Fruit fly (Drosophila melanogaster) whole organism, prepupa: Measurements from ENCODE around the gene CG12448.

Experiments used
- CG11762 ChIP-seq: fragments of 200-800 bp; sonication (Bioruptor generic); optimal IDR thresholded peaks from 3 replicates; lab custom pipeline; 2016; ENCODE audit warnings: missing biosample characterization, missing genetic modification characterization; ENCODE audit not compliant: insufficient read depth
- CG16779 ChIP-seq: fragments of 200-800 bp; sonication (Bioruptor generic); optimal IDR thresholded peaks from 3 replicates; lab custom pipeline; 2017; ENCODE audit warnings: missing biosample characterization, mild to moderate bottlenecking, missing genetic modification characterization
- CG3032 ChIP-seq: fragments of 200-800 bp; optimal IDR thresholded peaks from 2 replicates; lab custom pipeline; 2019; ENCODE audit warnings: missing biosample characterization, mild to moderate bottlenecking, missing genetic modification characterization, moderate library complexity
- CG6792 ChIP-seq: fragments of 200-800 bp; sonication (Bioruptor generic); optimal IDR thresholded peaks from 3 replicates; lab custom pipeline; 2016; ENCODE audit warnings: missing biosample characterization, missing genetic modification characterization
- CG7368 ChIP-seq: fragments of 200-800 bp; sonication (Bioruptor generic); optimal IDR thresholded peaks from 3 replicates; lab custom pipeline; 2016; ENCODE audit warnings: missing biosample characterization, missing genetic modification characterization
- CG8119 ChIP-seq: fragments of 200-800 bp; sonication (Bioruptor generic); IDR thresholded peaks from 3 replicates; pipeline ENCODE4 v1.3.6; 2022; ENCODE audit warnings: missing biosample characterization, missing genetic modification characterization
- Eip93F ChIP-seq: fragments of 200-800 bp; sonication (Bioruptor generic); optimal IDR thresholded peaks from 2 replicates; lab custom pipeline; 2016; ENCODE audit warnings: missing biosample characterization, mild to moderate bottlenecking, missing genetic modification characterization
- Hr4 ChIP-seq: fragments of 200-800 bp; sonication (Bioruptor generic); optimal IDR thresholded peaks from 3 replicates; lab custom pipeline; 2016; ENCODE audit warnings: missing biosample characterization, missing genetic modification characterization
- Sox15 ChIP-seq: fragments of 200-800 bp; sonication (Bioruptor generic); optimal IDR thresholded peaks from 3 replicates; lab custom pipeline; 2016; ENCODE audit warnings: missing biosample characterization, missing genetic modification characterization
- dac ChIP-seq: fragments of 200-800 bp; sonication (Bioruptor generic); optimal IDR thresholded peaks from 2 replicates; lab custom pipeline; 2017; ENCODE audit warnings: missing biosample characterization, mild to moderate bottlenecking, missing genetic modification characterization
- fkh ChIP-seq: fragments of 200-800 bp; sonication (Bioruptor generic); optimal IDR thresholded peaks from 3 replicates; lab custom pipeline; 2017; ENCODE audit warnings: missing biosample characterization, mild to moderate bottlenecking, missing genetic modification characterization, moderate library complexity
- net ChIP-seq: fragments of 200-800 bp; sonication (Bioruptor generic); optimal IDR thresholded peaks from 3 replicates; lab custom pipeline; 2016; ENCODE audit warnings: missing biosample characterization, missing genetic modification characterization
- ss ChIP-seq, 2 experiments: fragments of 200-800 bp; sonication (Bioruptor generic); optimal IDR thresholded peaks; 2 replicates in 1 of 2; 3 replicates in 1 of 2; lab custom pipeline; 2017 to 2018; ENCODE audit warnings: mild to moderate bottlenecking in 2 of 2, missing biosample characterization in 2 of 2, missing genetic modification characterization in 2 of 2, moderate library complexity in 1 of 2

- TF ChIP-seq Eip93F (GFP tag; lab: Kevin White, UChicago) (no peak), dac (GFP tag; lab: Kevin White, UChicago) (no peak), CG7368 (no peak), ss (GFP tag; optimal IDR thresholded peaks at IDR 0.05; lab: Kevin White, UChicago) (no peak), Sox15 (GFP tag; lab: Kevin White, UChicago) (no peak), CG11762 (GFP tag; lab: Kevin White, UChicago) (no peak), CG8119 (GFP tag; lab: Robert Waterston, UW) (no peak), CG16779 (no peak), CG3032 (tag; lab: Kevin White, UChicago) (no peak), Hr4 (GFP tag; lab: Kevin White, UChicago) (no peak), CG6792 (GFP tag; lab: Kevin White, UChicago) (no peak), fkh (GFP tag; lab: Kevin White, UChicago) (no peak), net (GFP tag; lab: Kevin White, UChicago) (no peak)
These were observed 24.7 kb upstream of the CG12448 start, which contains the start of gene CG13244 for dm6 chr2L:15916588-15916987.
